Fruit fly (Drosophila melanogaster): ENCODE data around the gene eIF4EHP.

dm6 chr3R:24144542-24144941, 35.8 kb upstream of the eIF4EHP start:
- TF ChIP-seq dmrt93B (GFP tag; optimal IDR thresholded peaks at IDR 0.05) (peak; percentile 13), sv (GFP tag; optimal IDR thresholded peaks at IDR 0.05) (no peak), Vsx2 (GFP tag; optimal IDR thresholded peaks at IDR 0.05; ENCODE audit: partially characterized antibody) (no peak), Rel (GFP tag; optimal IDR thresholded peaks at IDR 0.05) (no peak), Rel (tag; optimal IDR thresholded peaks at IDR 0.05) (no peak), Sp1 (GFP tag; optimal IDR thresholded peaks at IDR 0.05) (peak; percentile 61), ey (GFP tag; optimal IDR thresholded peaks at IDR 0.05) (peak; percentile 72), Abd-B (GFP tag; optimal IDR thresholded peaks at IDR 0.05) (no peak), N (GFP tag; optimal IDR thresholded peaks at IDR 0.05) (no peak), lola (GFP tag; optimal IDR thresholded peaks at IDR 0.05) (no peak), CG32264 (GFP tag; optimal IDR thresholded peaks at IDR 0.05) (peak; percentile 0), sage (GFP tag; optimal IDR thresholded peaks at IDR 0.05) (no peak), tai (GFP tag; optimal IDR thresholded peaks at IDR 0.05) (no peak), Hr78 (GFP tag; optimal IDR thresholded peaks at IDR 0.05) (no peak), br (GFP tag; optimal IDR thresholded peaks at IDR 0.05) (peak; percentile 66)
